Worm (Caenorhabditis elegans) whole organism, late embryonic: ENCODE data around the gene D1086.7.
A peak's percentile ranks its signal among the peaks of the same experiment; 100 is the strongest.

Experiments used
- C08G9.2 ChIP-seq: sonication (generic microtip); optimal IDR thresholded peaks from 2 replicates; lab custom pipeline; 2016; ENCODE audit warnings: mild to moderate bottlenecking, missing genetic modification characterization, moderate library complexity, missing compliant biosample characterization
- K09A11.1 ChIP-seq: sonication (generic microtip); optimal IDR thresholded peaks from 2 replicates; lab custom pipeline; 2017; ENCODE audit warnings: antibody characterized with exemption, mild to moderate bottlenecking, missing genetic modification characterization, missing compliant biosample characterization; ENCODE audit not compliant: insufficient read depth
- T23F11.4 ChIP-seq: fragments of 200-800 bp; sonication (Bioruptor generic); optimal IDR thresholded peaks from 2 replicates; lab custom pipeline; 2018; ENCODE audit warnings: mild to moderate bottlenecking, missing genetic modification characterization, missing compliant biosample characterization
- Y22D7AL.16 ChIP-seq: sonication (generic microtip); optimal IDR thresholded peaks from 2 replicates; lab custom pipeline; 2016; ENCODE audit warnings: missing genetic modification characterization, missing compliant biosample characterization
- ceh-19 ChIP-seq: fragments of 200-800 bp; sonication (Bioruptor generic); optimal IDR thresholded peaks from 2 replicates; lab custom pipeline; 2018; ENCODE audit warnings: mild to moderate bottlenecking, missing genetic modification characterization, missing compliant biosample characterization
- ceh-22 ChIP-seq: sonication (generic microtip); optimal IDR thresholded peaks from 2 replicates; lab custom pipeline; 2017; ENCODE audit warnings: missing biosample characterization, missing genetic modification characterization
- ceh-24 ChIP-seq: sonication (generic microtip); optimal IDR thresholded peaks from 2 replicates; lab custom pipeline; 2016; ENCODE audit warnings: mild to moderate bottlenecking, missing genetic modification characterization, missing compliant biosample characterization
- ceh-30 ChIP-seq: fragments of 150-350 bp; optimal IDR thresholded peaks from 2 replicates; lab custom pipeline; 2014; ENCODE audit warnings: missing biosample characterization, missing genetic modification characterization
- ceh-31 ChIP-seq: sonication (generic microtip); optimal IDR thresholded peaks from 2 replicates; lab custom pipeline; 2016; ENCODE audit warnings: missing genetic modification characterization, missing compliant biosample characterization
- ceh-34 ChIP-seq: sonication (generic microtip); optimal IDR thresholded peaks from 2 replicates; lab custom pipeline; 2016; ENCODE audit warnings: mild to moderate bottlenecking, missing genetic modification characterization, missing compliant biosample characterization
- ceh-48 ChIP-seq: sonication (generic microtip); optimal IDR thresholded peaks from 2 replicates; lab custom pipeline; 2016; ENCODE audit warnings: missing genetic modification characterization, inconsistent platforms, missing compliant biosample characterization
- ceh-6 ChIP-seq: fragments of 200-800 bp; sonication (Bioruptor generic); optimal IDR thresholded peaks from 2 replicates; lab custom pipeline; 2018; ENCODE audit warnings: mild to moderate bottlenecking, missing genetic modification characterization, missing compliant biosample characterization
- ceh-9 ChIP-seq: sonication (generic microtip); optimal IDR thresholded peaks from 2 replicates; lab custom pipeline; 2016; ENCODE audit warnings: mild to moderate bottlenecking, missing genetic modification characterization, inconsistent platforms, missing compliant biosample characterization
- che-1 ChIP-seq: sonication (generic microtip); optimal IDR thresholded peaks from 2 replicates; lab custom pipeline; 2016; ENCODE audit warnings: mild to moderate bottlenecking, missing genetic modification characterization, missing compliant biosample characterization
- dmd-4 ChIP-seq: sonication (generic microtip); optimal IDR thresholded peaks from 2 replicates; lab custom pipeline; 2016; ENCODE audit warnings: borderline replicate concordance, missing genetic modification characterization, missing compliant biosample characterization
- elt-2 ChIP-seq: sonication (generic microtip); optimal IDR thresholded peaks from 2 replicates; lab custom pipeline; 2016; ENCODE audit warnings: missing genetic modification reagents, missing genetic modification characterization, missing compliant biosample characterization
- elt-4 ChIP-seq: sonication (generic microtip); optimal IDR thresholded peaks from 2 replicates; lab custom pipeline; 2016; ENCODE audit warnings: missing genetic modification characterization, missing compliant biosample characterization
- ets-4 ChIP-seq: sonication (generic microtip); optimal IDR thresholded peaks from 2 replicates; lab custom pipeline; 2016; ENCODE audit warnings: missing genetic modification characterization, missing compliant biosample characterization
- eyg-1 ChIP-seq: sonication (generic microtip); optimal IDR thresholded peaks from 2 replicates; lab custom pipeline; 2016; ENCODE audit warnings: missing genotype, missing genetic modification characterization, missing compliant biosample characterization
- fax-1 ChIP-seq: sonication (generic microtip); optimal IDR thresholded peaks from 2 replicates; lab custom pipeline; 2016; ENCODE audit warnings: missing genotype, missing genetic modification characterization, missing compliant biosample characterization
- fkh-10 ChIP-seq: fragments of 150-350 bp; optimal IDR thresholded peaks from 2 replicates; lab custom pipeline; 2014; ENCODE audit warnings: missing biosample characterization, missing genetic modification reagents, missing genetic modification characterization
- fkh-6 ChIP-seq: sonication (generic microtip); optimal IDR thresholded peaks from 2 replicates; lab custom pipeline; 2016; ENCODE audit warnings: missing genetic modification characterization, missing compliant biosample characterization
- hlh-13 ChIP-seq: fragments of 200-800 bp; sonication (Bioruptor generic); optimal IDR thresholded peaks from 2 replicates; lab custom pipeline; 2018; ENCODE audit warnings: mild to moderate bottlenecking, missing genetic modification characterization, missing compliant biosample characterization
- hlh-6 ChIP-seq: sonication (generic microtip); optimal IDR thresholded peaks from 2 replicates; lab custom pipeline; 2016; ENCODE audit warnings: missing genotype, missing genetic modification characterization, missing compliant biosample characterization
- hlh-8 ChIP-seq: sonication (generic microtip); optimal IDR thresholded peaks from 2 replicates; lab custom pipeline; 2016; ENCODE audit warnings: missing genotype, missing genetic modification characterization, missing compliant biosample characterization
- lin-11 ChIP-seq: fragments of 200-800 bp; sonication (Bioruptor generic); optimal IDR thresholded peaks from 2 replicates; lab custom pipeline; 2018; ENCODE audit warnings: mild to moderate bottlenecking, missing genetic modification characterization, missing compliant biosample characterization
- madf-2 ChIP-seq: sonication (generic microtip); optimal IDR thresholded peaks from 2 replicates; lab custom pipeline; 2017; ENCODE audit warnings: missing genetic modification characterization, missing compliant biosample characterization
- mec-3 ChIP-seq: sonication (generic microtip); optimal IDR thresholded peaks from 2 replicates; lab custom pipeline; 2016; ENCODE audit warnings: borderline replicate concordance, missing genetic modification characterization, missing compliant biosample characterization
- nfya-1 ChIP-seq: sonication (generic microtip); optimal IDR thresholded peaks from 2 replicates; lab custom pipeline; 2017; ENCODE audit warnings: missing genetic modification characterization, mild to moderate bottlenecking, missing compliant biosample characterization, antibody characterized with exemption, moderate library complexity
- nhr-232 ChIP-seq: sonication (generic microtip); optimal IDR thresholded peaks from 2 replicates; lab custom pipeline; 2016; ENCODE audit warnings: missing genetic modification characterization, missing compliant biosample characterization
- npax-4 ChIP-seq: sonication (generic microtip); optimal IDR thresholded peaks from 2 replicates; lab custom pipeline; 2016; ENCODE audit warnings: missing genetic modification characterization, missing compliant biosample characterization
- odd-2 ChIP-seq: sonication (generic microtip); optimal IDR thresholded peaks from 2 replicates; lab custom pipeline; 2017; ENCODE audit warnings: antibody characterized with exemption, mild to moderate bottlenecking, missing genetic modification characterization, missing compliant biosample characterization
- pat-9 ChIP-seq: fragments of 200-800 bp; sonication (Bioruptor generic); optimal IDR thresholded peaks from 2 replicates; lab custom pipeline; 2018; ENCODE audit warnings: mild to moderate bottlenecking, missing genetic modification characterization, moderate library complexity, missing compliant biosample characterization
- pax-1 ChIP-seq: fragments of 150-350 bp; optimal IDR thresholded peaks from 2 replicates; lab custom pipeline; 2014; ENCODE audit warnings: missing biosample characterization, missing genetic modification characterization
- pqm-1 ChIP-seq: sonication (generic microtip); optimal IDR thresholded peaks from 2 replicates; lab custom pipeline; 2016; ENCODE audit warnings: missing genetic modification characterization, missing compliant biosample characterization
- ref-2 ChIP-seq: sonication (generic microtip); optimal IDR thresholded peaks from 2 replicates; lab custom pipeline; 2016; ENCODE audit warnings: missing genetic modification characterization, missing compliant biosample characterization
- rnt-1 ChIP-seq: sonication (generic microtip); optimal IDR thresholded peaks from 2 replicates; lab custom pipeline; 2016; ENCODE audit warnings: missing genetic modification characterization, missing compliant biosample characterization
- sox-2 ChIP-seq: fragments of 200-800 bp; sonication (Bioruptor generic); IDR thresholded peaks from 2 replicates; pipeline ENCODE4 v1.3.6; 2022; ENCODE audit warnings: missing genetic modification reagents, missing genetic modification characterization, missing compliant biosample characterization
- sox-4 ChIP-seq: sonication (generic microtip); optimal IDR thresholded peaks from 2 replicates; lab custom pipeline; 2017; ENCODE audit warnings: mild to moderate bottlenecking, missing genetic modification characterization, inconsistent platforms, missing compliant biosample characterization
- tbx-7 ChIP-seq: sonication (generic microtip); optimal IDR thresholded peaks from 2 replicates; lab custom pipeline; 2016; ENCODE audit warnings: missing genotype, missing genetic modification characterization, missing compliant biosample characterization
- ttx-3 ChIP-seq: sonication (generic microtip); optimal IDR thresholded peaks from 2 replicates; lab custom pipeline; 2016; ENCODE audit warnings: missing genetic modification reagents, missing genetic modification characterization, missing compliant biosample characterization
- unc-55 ChIP-seq: sonication (generic microtip); optimal IDR thresholded peaks from 2 replicates; lab custom pipeline; 2017; ENCODE audit warnings: missing biosample characterization, missing genetic modification reagents, missing genetic modification characterization

Gene D1086.7

DNA sequence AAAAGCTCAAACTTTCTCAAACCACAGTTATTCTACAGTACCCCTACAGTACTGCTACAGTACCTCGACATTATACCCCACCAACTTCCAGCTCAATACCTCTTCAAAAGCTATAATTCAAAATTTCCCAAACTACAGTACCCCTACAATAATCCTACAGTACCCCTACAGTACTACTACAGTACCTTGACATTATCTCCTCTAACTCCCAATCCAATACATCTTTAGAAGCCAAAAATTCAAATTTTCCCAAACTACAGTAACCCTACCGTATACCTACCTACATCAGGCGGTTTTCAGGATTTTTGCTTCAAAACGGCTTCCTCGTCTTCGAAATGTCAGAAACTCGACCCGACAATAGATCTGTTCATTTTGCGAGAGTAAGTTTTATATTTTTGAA, 26.5 kb upstream of the D1086.7 start, which contains the start of gene F58D12.3:
Gene F58D12.3, plus strand, starts transcription at position 301 of the 400 bp plus-strand sequence.
- TF ChIP-seq elt-2 (tag; lab: Kevin White, UChicago): no peak
- no peak for TF ChIP-seq ceh-24 (tag; lab: Kevin White, UChicago)
- TF ChIP-seq ceh-34 (tag; lab: Kevin White, UChicago): no peak
- TF ChIP-seq C08G9.2 (tag; lab: Kevin White, UChicago): no peak
- no peak for TF ChIP-seq npax-4 (tag; lab: Kevin White, UChicago)
- TF ChIP-seq ceh-48 (tag; lab: Kevin White, UChicago): no peak
- TF ChIP-seq hlh-6 (tag; lab: Kevin White, UChicago): no peak
- no peak for TF ChIP-seq ceh-22 (tag; lab: Kevin White, UChicago)
- no peak for TF ChIP-seq fkh-10 (GFP tag; lab: Kevin White, UChicago)
- TF ChIP-seq ceh-6 (GFP tag; lab: Kevin White, UChicago): no peak
- no peak for TF ChIP-seq ceh-30 (tag; lab: Kevin White, UChicago)
- no peak for TF ChIP-seq odd-2 (tag; lab: Kevin White, UChicago)
- no peak for TF ChIP-seq pat-9 (tag; lab: Kevin White, UChicago)
- no peak for TF ChIP-seq fkh-6 (tag; lab: Kevin White, UChicago)
- no peak for TF ChIP-seq ceh-9
- no peak for TF ChIP-seq madf-2 (tag; lab: Kevin White, UChicago)
- TF ChIP-seq che-1 (tag; lab: Kevin White, UChicago): no peak

DNA sequence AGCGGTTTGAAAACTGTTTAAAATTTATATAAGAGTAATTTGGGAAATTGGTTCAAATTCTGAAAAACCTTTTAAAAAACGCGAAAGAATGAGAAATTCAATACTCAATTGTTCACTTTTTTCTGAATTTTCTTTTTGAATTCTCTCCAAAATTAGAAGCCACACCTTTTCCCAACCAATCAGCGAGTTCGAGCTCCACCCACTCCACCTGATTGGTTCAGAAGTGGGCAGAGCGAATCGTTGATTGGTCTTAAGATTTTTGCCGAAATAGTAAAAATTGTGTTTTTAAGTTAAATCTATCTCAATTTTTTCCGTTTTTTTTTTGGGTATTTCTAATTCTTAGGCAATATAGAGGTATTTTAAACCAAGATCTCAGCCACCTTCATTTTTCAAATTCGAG, 20.1 kb upstream of the D1086.7 start:
- no peak for TF ChIP-seq lin-11 (tag; lab: Kevin White, UChicago)
- peak; percentile 94 for TF ChIP-seq nfya-1 (tag; lab: Kevin White, UChicago)
- TF ChIP-seq, all 69 proteins: peak for 1

DNA sequence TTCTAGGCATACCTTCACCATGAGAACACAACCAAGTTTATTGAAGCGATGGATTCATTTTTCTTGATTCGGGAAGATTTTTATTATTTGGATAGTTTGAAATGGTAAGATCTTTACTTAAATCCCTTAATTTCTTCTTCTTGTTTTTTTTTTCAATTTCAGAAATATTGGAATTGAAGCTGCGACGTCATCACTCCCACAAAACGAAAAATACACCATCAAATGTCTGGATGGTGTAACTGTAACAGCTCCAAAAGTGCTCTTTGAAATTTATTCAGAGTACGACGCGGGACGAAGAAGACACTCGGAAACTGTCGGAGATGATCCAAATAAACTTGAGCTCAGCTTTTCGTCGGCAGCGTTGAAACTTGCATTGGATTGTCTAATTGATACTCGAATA, 19.6 kb upstream of the D1086.7 start, which contains the start of gene D1086.21:
Gene D1086.21, plus strand, starts transcription at position 301 of the 400 bp plus-strand sequence.
- TF ChIP-seq nfya-1 (tag; lab: Kevin White, UChicago) (no peak), ceh-19 (GFP tag; lab: Kevin White, UChicago) (no peak), mec-3 (tag; lab: Kevin White, UChicago) (no peak), rnt-1 (tag; lab: Kevin White, UChicago) (no peak), lin-11 (tag; lab: Kevin White, UChicago) (no peak), nhr-232 (tag; lab: Kevin White, UChicago) (no peak), C08G9.2 (tag; lab: Kevin White, UChicago) (no peak), unc-55 (GFP tag; lab: Kevin White, UChicago) (no peak), dmd-4 (tag; lab: Kevin White, UChicago) (no peak), fax-1 (tag; lab: Kevin White, UChicago) (no peak), pqm-1 (tag; lab: Kevin White, UChicago) (no peak), ref-2 (tag; lab: Kevin White, UChicago) (no peak), ceh-24 (tag; lab: Kevin White, UChicago) (no peak), eyg-1 (no peak), ceh-48 (tag; lab: Kevin White, UChicago) (no peak)

DNA sequence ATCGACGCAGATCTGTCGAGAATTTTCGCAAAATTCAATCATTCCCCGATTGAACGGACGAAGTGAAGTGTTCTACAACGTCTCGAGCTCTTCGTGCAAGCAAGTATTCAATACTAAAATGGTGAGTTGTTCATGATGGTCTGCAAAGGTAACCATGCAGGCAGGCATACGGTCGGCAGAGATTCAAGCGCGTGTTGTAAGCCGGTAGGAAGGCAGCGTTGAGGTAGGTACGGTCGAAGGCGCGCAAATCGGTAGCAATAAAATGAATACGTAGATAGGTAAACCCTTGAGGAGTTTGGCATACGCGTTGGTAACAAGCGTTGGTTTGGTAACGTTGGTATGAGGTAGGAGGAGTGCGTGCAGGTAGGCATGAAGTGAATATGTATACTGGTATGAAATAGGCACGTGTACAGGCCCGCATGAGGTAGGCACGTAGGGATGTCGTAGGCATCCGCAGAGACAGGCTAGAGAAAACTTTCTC, 16.2 kb upstream of the D1086.7 start, which contains the start of gene D1086.17:
Gene D1086.17, plus strand, starts transcription at position 51 of the 481 bp plus-strand sequence.
- TF ChIP-seq tbx-7: no peak
- no peak for TF ChIP-seq eyg-1
- TF ChIP-seq hlh-13 (GFP tag; lab: Kevin White, UChicago): no peak
- TF ChIP-seq che-1 (tag; lab: Kevin White, UChicago): no peak

DNA sequence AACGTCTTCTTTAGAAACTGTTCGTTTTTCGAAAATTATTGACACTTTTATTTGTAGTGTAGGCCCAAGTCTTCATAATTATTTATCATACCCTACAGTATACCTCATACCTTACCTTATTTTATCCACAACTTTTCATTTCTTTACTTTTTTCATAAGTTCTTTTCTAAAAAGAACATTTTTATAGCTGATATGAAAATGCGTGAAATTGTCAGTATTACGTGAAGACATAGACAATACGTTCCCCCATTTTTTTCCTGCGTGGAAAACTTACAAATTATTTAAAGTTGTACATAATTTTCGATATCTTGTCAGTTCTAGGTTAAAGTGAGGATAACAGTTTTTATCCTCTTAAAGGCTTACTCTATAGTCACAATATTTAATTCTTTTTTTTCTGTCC, 14.2 kb upstream of the D1086.7 start:
- TF ChIP-seq sox-2 (GFP tag; lab: Robert Waterston, UW) (no peak), T23F11.4 (GFP tag; lab: Kevin White, UChicago) (no peak), nhr-232 (tag; lab: Kevin White, UChicago) (no peak), hlh-13 (GFP tag; lab: Kevin White, UChicago) (no peak), elt-4 (tag; lab: Kevin White, UChicago) (no peak), pax-1 (tag; lab: Kevin White, UChicago) (no peak), ceh-31 (tag; lab: Kevin White, UChicago) (no peak), hlh-8 (tag; lab: Kevin White, UChicago) (no peak), che-1 (tag; lab: Kevin White, UChicago) (no peak), ceh-48 (tag; lab: Kevin White, UChicago) (no peak), ceh-22 (tag; lab: Kevin White, UChicago) (no peak), sox-4 (tag; lab: Kevin White, UChicago) (no peak), ttx-3 (no peak), Y22D7AL.16 (tag; lab: Kevin White, UChicago) (no peak), ets-4 (tag; lab: Kevin White, UChicago) (no peak), K09A11.1 (tag; lab: Kevin White, UChicago) (no peak), npax-4 (tag; lab: Kevin White, UChicago) (no peak)
